Worm (Caenorhabditis elegans) whole organism, midembryonic: ENCODE measurements around the gene C33H5.1.

Experiments
- T22C8.4 ChIP-seq: fragments of 200-800 bp; sonication (Bioruptor generic); IDR thresholded peaks from 2 replicates; pipeline ENCODE4 v1.3.6; 2022; ENCODE audit warnings: missing genetic modification characterization, missing compliant biosample characterization
- cog-1 ChIP-seq: sonication (generic microtip); optimal IDR thresholded peaks from 2 replicates; lab custom pipeline; 2016; ENCODE audit warnings: missing genetic modification characterization, missing compliant biosample characterization
- flt-1 ChIP-seq: fragments of 200-800 bp; sonication (Bioruptor generic); IDR thresholded peaks from 2 replicates; pipeline ENCODE4 v1.3.6; 2022; ENCODE audit warnings: missing genetic modification characterization, missing compliant biosample characterization
- klf-2 ChIP-seq: fragments of 200-800 bp; sonication (Bioruptor generic); conservative IDR thresholded peaks from 2 replicates; pipeline ENCODE4 v1.3.6; 2022; ENCODE audit warnings: missing genetic modification reagents, missing genetic modification characterization, missing compliant biosample characterization
- med-1 ChIP-seq: sonication (generic microtip); optimal IDR thresholded peaks from 2 replicates; lab custom pipeline; 2017; ENCODE audit warnings: missing genetic modification characterization, mild to moderate bottlenecking, missing compliant biosample characterization, antibody characterized with exemption, missing genetic modification reagents; ENCODE audit not compliant: insufficient read depth
- ref-1 ChIP-seq: fragments of 200-800 bp; sonication (Bioruptor generic); conservative IDR thresholded peaks from 2 replicates; pipeline ENCODE4 v1.3.6; 2022; ENCODE audit warnings: missing genetic modification reagents, missing genetic modification characterization, missing compliant biosample characterization
- tab-1 ChIP-seq: fragments of 200-800 bp; sonication (Bioruptor generic); IDR thresholded peaks from 2 replicates; pipeline ENCODE4 v1.3.6; 2022; ENCODE audit warnings: missing genetic modification characterization, missing compliant biosample characterization
- ztf-23 ChIP-seq: fragments of 200-800 bp; sonication (Bioruptor generic); IDR thresholded peaks from 2 replicates; pipeline ENCODE4 v1.3.6; 2022; ENCODE audit warnings: missing genetic modification reagents, missing genetic modification characterization, missing compliant biosample characterization
- ztf-29 ChIP-seq: fragments of 200-800 bp; sonication (Bioruptor generic); IDR thresholded peaks from 2 replicates; pipeline ENCODE4 v1.3.6; 2022; ENCODE audit warnings: missing genetic modification reagents, missing genetic modification characterization, missing compliant biosample characterization

Gene C33H5.1

ce11 chrIV:7808583-7808982, at the start of gene C33H5.1:
TSS of gene C33H5.1 (plus strand) at chrIV:7808912.
- no peak for TF ChIP-seq tab-1

- TF ChIP-seq ref-1 (no peak), klf-2 (GFP tag; lab: Robert Waterston, UW) (no peak), T22C8.4 (GFP tag; lab: Robert Waterston, UW) (no peak), ztf-23 (no peak), ztf-29 (GFP tag; lab: Robert Waterston, UW) (no peak), tab-1 (no peak), med-1 (GFP tag; lab: Kevin White, UChicago) (no peak), cog-1 (tag; lab: Kevin White, UChicago) (no peak), flt-1 (GFP tag; lab: Robert Waterston, UW) (no peak)
Observed at ce11 chrIV:7759527-7759926, 49.2 kb upstream of the C33H5.1 start, which contains the start of gene dsb-3. TSS of gene dsb-3 (minus strand) at chrIV:7759627.

DNA sequence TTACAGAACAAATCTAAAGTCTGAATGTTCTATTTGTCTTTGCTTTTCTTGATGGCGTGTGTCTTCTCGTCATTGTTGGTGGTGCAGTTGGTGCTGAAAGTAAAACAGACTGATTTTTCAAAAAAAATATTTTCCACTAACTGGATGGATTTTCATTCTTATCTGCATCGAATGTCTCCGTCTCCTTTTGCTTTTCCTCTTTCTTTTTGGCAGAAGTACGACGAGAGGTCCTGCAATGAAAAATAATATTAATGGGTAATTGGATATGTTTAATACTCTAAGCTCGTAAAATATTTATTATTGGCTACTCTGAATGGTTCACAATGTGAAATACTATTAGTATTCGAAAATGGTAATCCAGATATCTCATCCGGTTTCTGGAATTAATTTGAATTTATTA, 48.6 kb upstream of the C33H5.1 start, which contains the start of gene del-7:
Gene del-7 (plus strand): TSS at position 301 of the 400 bp plus-strand sequence.
- TF ChIP-seq cog-1 (tag; lab: Kevin White, UChicago) = no peak
- no peak for TF ChIP-seq ztf-29 (GFP tag; lab: Robert Waterston, UW)
- TF ChIP-seq T22C8.4 (GFP tag; lab: Robert Waterston, UW) = no peak
- TF ChIP-seq med-1 (GFP tag; lab: Kevin White, UChicago) = no peak
- TF ChIP-seq flt-1 (GFP tag; lab: Robert Waterston, UW) = no peak
- TF ChIP-seq klf-2 (GFP tag; lab: Robert Waterston, UW) = no peak
- no peak for TF ChIP-seq tab-1
- no peak for TF ChIP-seq ztf-23
- TF ChIP-seq ref-1 = no peak

DNA sequence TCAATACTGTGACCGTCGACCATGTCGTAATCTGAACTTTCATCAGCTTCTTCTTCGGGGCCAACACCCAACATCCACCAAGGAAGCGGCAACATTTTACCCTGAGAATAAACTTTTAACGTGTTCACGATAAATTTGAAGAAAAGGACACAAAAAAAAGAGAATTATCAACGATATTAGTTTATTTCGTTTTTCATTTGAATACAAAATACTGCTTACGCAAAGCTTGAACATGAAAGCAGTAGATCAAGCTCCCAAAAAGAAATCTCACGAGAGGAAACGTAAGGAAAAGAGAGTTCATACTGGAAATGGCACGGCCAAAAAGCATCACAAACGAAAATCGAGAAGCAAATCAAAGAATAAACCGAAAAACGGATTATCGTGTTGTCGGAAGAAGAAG, 45.0 kb upstream of the C33H5.1 start, which contains the start of the genes C46A5.6 and C46A5.1:
Gene C46A5.6 (minus strand): TSS at position 101 of the 400 bp plus-strand sequence.
Gene C46A5.1 (plus strand): TSS at position 184 of the 400 bp plus-strand sequence.
- no peak for TF ChIP-seq flt-1 (GFP tag; lab: Robert Waterston, UW)
- TF ChIP-seq T22C8.4 (GFP tag; lab: Robert Waterston, UW) = no peak
- TF ChIP-seq cog-1 (tag; lab: Kevin White, UChicago) = no peak
- TF ChIP-seq ref-1 = no peak
- no peak for TF ChIP-seq med-1 (GFP tag; lab: Kevin White, UChicago)
- no peak for TF ChIP-seq ztf-29 (GFP tag; lab: Robert Waterston, UW)
- TF ChIP-seq klf-2 (GFP tag; lab: Robert Waterston, UW) = no peak
- no peak for TF ChIP-seq tab-1
- TF ChIP-seq ztf-23 = no peak

DNA sequence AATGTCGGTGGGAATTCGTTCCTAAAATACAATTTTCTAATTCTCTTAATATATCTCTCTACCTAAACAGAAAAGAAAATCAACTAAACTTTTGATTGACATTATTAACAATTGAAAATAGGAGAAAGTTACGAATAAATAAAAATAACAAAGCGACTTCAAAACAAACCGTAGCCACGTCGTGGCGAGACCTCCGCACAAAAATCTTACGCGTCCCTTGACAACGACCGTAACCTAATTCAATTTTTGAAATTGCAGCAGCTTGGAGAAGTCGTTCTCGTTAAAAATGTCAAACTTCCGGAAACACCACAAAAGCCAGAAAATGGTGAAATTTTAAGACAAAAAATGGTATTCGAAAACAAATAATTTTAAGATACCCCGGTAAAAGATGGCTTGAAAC, 44.4 kb upstream of the C33H5.1 start:
- TF ChIP-seq flt-1 (GFP tag; lab: Robert Waterston, UW) = no peak
- TF ChIP-seq tab-1 = no peak
- no peak for TF ChIP-seq T22C8.4 (GFP tag; lab: Robert Waterston, UW)
- TF ChIP-seq ztf-29 (GFP tag; lab: Robert Waterston, UW) = no peak
- no peak for TF ChIP-seq ztf-23

DNA sequence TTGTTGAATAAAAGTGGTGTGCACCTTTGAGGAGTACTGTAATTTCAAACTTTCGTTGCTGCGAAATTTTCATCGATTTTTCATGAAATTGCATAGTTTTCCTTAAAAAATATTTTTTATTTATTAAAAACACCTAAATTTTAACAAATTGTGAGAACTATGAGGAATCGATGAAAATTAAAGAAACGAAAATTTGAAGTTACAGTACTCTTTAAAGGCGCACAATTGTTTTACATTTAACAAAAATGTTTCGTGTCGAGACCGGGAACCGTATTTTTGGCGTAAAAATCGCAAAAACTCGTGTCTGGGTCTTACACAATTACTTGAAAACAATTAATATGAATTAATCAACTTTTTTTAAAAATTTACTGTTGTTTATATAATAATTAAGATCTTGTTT, 38.5 kb upstream of the C33H5.1 start, which contains the start of gene rdl-1:
Gene rdl-1 (minus strand): TSS at position 101 of the 400 bp plus-strand sequence.
- no peak for TF ChIP-seq ztf-23
- no peak for TF ChIP-seq klf-2 (GFP tag; lab: Robert Waterston, UW)
- TF ChIP-seq flt-1 (GFP tag; lab: Robert Waterston, UW) = no peak
- TF ChIP-seq med-1 (GFP tag; lab: Kevin White, UChicago) = no peak
- TF ChIP-seq tab-1 = no peak
- no peak for TF ChIP-seq ref-1

- TF ChIP-seq T22C8.4 (GFP tag; lab: Robert Waterston, UW) (no peak), ref-1 (no peak), klf-2 (GFP tag; lab: Robert Waterston, UW) (no peak), flt-1 (GFP tag; lab: Robert Waterston, UW) (no peak), ztf-23 (no peak), tab-1 (no peak), ztf-29 (GFP tag; lab: Robert Waterston, UW) (no peak), med-1 (GFP tag; lab: Kevin White, UChicago) (no peak), cog-1 (tag; lab: Kevin White, UChicago) (no peak)
Observed at ce11 chrIV:7774206-7774605, 34.5 kb upstream of the C33H5.1 start, which contains the start of the genes hcf-1 and swd-2.2. TSS of gene hcf-1 (minus strand) at chrIV:7774275. TSS of gene swd-2.2 (plus strand) at chrIV:7774411.

- no peak for TF ChIP-seq ztf-29 (GFP tag; lab: Robert Waterston, UW)
- no peak for TF ChIP-seq klf-2 (GFP tag; lab: Robert Waterston, UW)
- TF ChIP-seq med-1 (GFP tag; lab: Kevin White, UChicago) = no peak
- TF ChIP-seq tab-1 = no peak
- no peak for TF ChIP-seq T22C8.4 (GFP tag; lab: Robert Waterston, UW)
- TF ChIP-seq cog-1 (tag; lab: Kevin White, UChicago) = no peak
- no peak for TF ChIP-seq ref-1
- no peak for TF ChIP-seq ztf-23
- no peak for TF ChIP-seq flt-1 (GFP tag; lab: Robert Waterston, UW)
Observed at ce11 chrIV:7775725-7776124, 33.0 kb upstream of the C33H5.1 start, which contains the start of gene swd-2.1. TSS of gene swd-2.1 (plus strand) at chrIV:7776025.

DNA sequence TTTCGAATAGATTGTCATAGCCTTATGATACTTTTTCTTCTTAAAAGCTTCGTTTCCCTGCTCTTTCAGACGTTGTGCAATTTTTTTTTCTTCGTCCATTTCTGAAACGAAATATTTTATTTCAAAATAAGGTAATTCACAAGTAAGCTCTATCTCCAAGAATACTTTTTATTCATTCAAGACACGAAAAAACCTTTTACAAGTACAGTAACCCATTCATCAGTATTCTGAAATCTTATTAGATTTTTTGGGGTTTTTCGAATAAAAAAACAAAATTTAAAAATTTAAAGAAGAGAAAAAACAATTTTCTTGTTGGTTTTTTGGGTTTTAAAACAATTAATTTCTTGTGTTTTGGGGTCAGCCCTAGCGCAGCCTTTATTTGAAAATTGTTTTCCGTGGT, 29.8 kb upstream of the C33H5.1 start, which contains the start of gene rpap-3:
Gene rpap-3 (minus strand): TSS at position 101 of the 400 bp plus-strand sequence.
- TF ChIP-seq T22C8.4 (GFP tag; lab: Robert Waterston, UW) = no peak
- TF ChIP-seq ztf-29 (GFP tag; lab: Robert Waterston, UW) = no peak
- TF ChIP-seq tab-1 = no peak
- TF ChIP-seq cog-1 (tag; lab: Kevin White, UChicago) = no peak
- no peak for TF ChIP-seq ztf-23
- TF ChIP-seq flt-1 (GFP tag; lab: Robert Waterston, UW) = no peak
- no peak for TF ChIP-seq klf-2 (GFP tag; lab: Robert Waterston, UW)
- no peak for TF ChIP-seq ref-1
- no peak for TF ChIP-seq med-1 (GFP tag; lab: Kevin White, UChicago)

DNA sequence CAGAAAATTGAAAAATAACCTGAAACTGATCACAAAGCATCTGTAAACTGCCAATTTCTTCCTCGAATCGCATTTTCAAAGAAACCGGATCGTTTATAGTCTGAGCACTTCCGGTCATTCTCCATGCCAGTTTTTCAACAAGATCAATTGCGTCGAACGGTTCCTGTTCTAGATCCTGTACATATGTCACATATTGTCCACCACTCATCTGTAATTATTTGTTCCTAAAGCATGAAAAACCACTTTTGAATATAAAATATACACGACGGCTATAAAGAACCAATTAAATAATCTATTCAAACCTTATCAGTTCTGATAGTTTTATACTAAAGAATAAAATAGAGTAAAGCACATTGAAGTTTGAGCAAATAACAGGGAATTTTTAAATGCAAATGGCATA, 26.4 kb upstream of the C33H5.1 start, which contains the start of gene sec-10:
Gene sec-10 (minus strand): TSS at position 208 of the 400 bp plus-strand sequence.
- no peak for TF ChIP-seq klf-2 (GFP tag; lab: Robert Waterston, UW)
- TF ChIP-seq ref-1 = no peak
- TF ChIP-seq flt-1 (GFP tag; lab: Robert Waterston, UW) = no peak
- no peak for TF ChIP-seq cog-1 (tag; lab: Kevin White, UChicago)
